Worm (Caenorhabditis elegans) whole organism, late embryonic: ENCODE results near the gene sri-48.
"Not testable (repeated sequence)": the region's sequence is repeated elsewhere in the genome, so short reads cannot be mapped to it uniquely, and the experiment has no call there.

Experiments
- K02D7.2 ChIP-seq: sonication (generic microtip); optimal IDR thresholded peaks from 2 replicates; lab custom pipeline; 2017; ENCODE audit warnings: mild to moderate bottlenecking, missing genetic modification characterization, missing compliant biosample characterization
- K09A11.1 ChIP-seq: sonication (generic microtip); optimal IDR thresholded peaks from 2 replicates; lab custom pipeline; 2017; ENCODE audit warnings: antibody characterized with exemption, mild to moderate bottlenecking, missing genetic modification characterization, missing compliant biosample characterization; ENCODE audit not compliant: insufficient read depth
- T23F11.4 ChIP-seq: fragments of 200-800 bp; sonication (Bioruptor generic); optimal IDR thresholded peaks from 2 replicates; lab custom pipeline; 2018; ENCODE audit warnings: mild to moderate bottlenecking, missing genetic modification characterization, missing compliant biosample characterization
- ceh-19 ChIP-seq: fragments of 200-800 bp; sonication (Bioruptor generic); optimal IDR thresholded peaks from 2 replicates; lab custom pipeline; 2018; ENCODE audit warnings: mild to moderate bottlenecking, missing genetic modification characterization, missing compliant biosample characterization
- ceh-2 ChIP-seq: sonication (generic microtip); optimal IDR thresholded peaks from 2 replicates; lab custom pipeline; 2016; ENCODE audit warnings: missing genotype, missing genetic modification characterization, missing compliant biosample characterization
- ceh-22 ChIP-seq: sonication (generic microtip); optimal IDR thresholded peaks from 2 replicates; lab custom pipeline; 2017; ENCODE audit warnings: missing biosample characterization, missing genetic modification characterization
- ceh-45 ChIP-seq: fragments of 200-800 bp; sonication (Bioruptor generic); IDR thresholded peaks from 2 replicates; pipeline ENCODE4 v1.3.6; 2022; ENCODE audit warnings: missing genetic modification reagents, missing genetic modification characterization, missing compliant biosample characterization
- ceh-48 ChIP-seq: sonication (generic microtip); optimal IDR thresholded peaks from 2 replicates; lab custom pipeline; 2016; ENCODE audit warnings: missing genetic modification characterization, inconsistent platforms, missing compliant biosample characterization
- ceh-6 ChIP-seq: fragments of 200-800 bp; sonication (Bioruptor generic); optimal IDR thresholded peaks from 2 replicates; lab custom pipeline; 2018; ENCODE audit warnings: mild to moderate bottlenecking, missing genetic modification characterization, missing compliant biosample characterization
- che-1 ChIP-seq: sonication (generic microtip); optimal IDR thresholded peaks from 2 replicates; lab custom pipeline; 2016; ENCODE audit warnings: mild to moderate bottlenecking, missing genetic modification characterization, missing compliant biosample characterization
- dmd-4 ChIP-seq: sonication (generic microtip); optimal IDR thresholded peaks from 2 replicates; lab custom pipeline; 2016; ENCODE audit warnings: borderline replicate concordance, missing genetic modification characterization, missing compliant biosample characterization
- fax-1 ChIP-seq: sonication (generic microtip); optimal IDR thresholded peaks from 2 replicates; lab custom pipeline; 2016; ENCODE audit warnings: missing genotype, missing genetic modification characterization, missing compliant biosample characterization
- fkh-10 ChIP-seq: fragments of 150-350 bp; optimal IDR thresholded peaks from 2 replicates; lab custom pipeline; 2014; ENCODE audit warnings: missing biosample characterization, missing genetic modification reagents, missing genetic modification characterization
- fkh-6 ChIP-seq: sonication (generic microtip); optimal IDR thresholded peaks from 2 replicates; lab custom pipeline; 2016; ENCODE audit warnings: missing genetic modification characterization, missing compliant biosample characterization
- hlh-6 ChIP-seq: sonication (generic microtip); optimal IDR thresholded peaks from 2 replicates; lab custom pipeline; 2016; ENCODE audit warnings: missing genotype, missing genetic modification characterization, missing compliant biosample characterization
- lim-6 ChIP-seq: sonication (generic microtip); optimal IDR thresholded peaks from 2 replicates; lab custom pipeline; 2016; ENCODE audit warnings: missing genetic modification characterization, missing compliant biosample characterization
- madf-2 ChIP-seq: sonication (generic microtip); optimal IDR thresholded peaks from 2 replicates; lab custom pipeline; 2017; ENCODE audit warnings: missing genetic modification characterization, missing compliant biosample characterization
- mec-3 ChIP-seq: sonication (generic microtip); optimal IDR thresholded peaks from 2 replicates; lab custom pipeline; 2016; ENCODE audit warnings: borderline replicate concordance, missing genetic modification characterization, missing compliant biosample characterization
- nfya-1 ChIP-seq: sonication (generic microtip); optimal IDR thresholded peaks from 2 replicates; lab custom pipeline; 2017; ENCODE audit warnings: missing genetic modification characterization, mild to moderate bottlenecking, missing compliant biosample characterization, antibody characterized with exemption, moderate library complexity
- nhr-11 ChIP-seq: fragments of 150-350 bp; optimal IDR thresholded peaks from 2 replicates; lab custom pipeline; 2014; ENCODE audit warnings: missing biosample characterization, missing genetic modification characterization
- nhr-232 ChIP-seq: sonication (generic microtip); optimal IDR thresholded peaks from 2 replicates; lab custom pipeline; 2016; ENCODE audit warnings: missing genetic modification characterization, missing compliant biosample characterization
- pag-3 ChIP-seq: sonication (generic microtip); optimal IDR thresholded peaks from 2 replicates; lab custom pipeline; 2016; ENCODE audit warnings: missing compliant biosample characterization, missing genetic modification characterization, borderline replicate concordance
- pax-1 ChIP-seq: fragments of 150-350 bp; optimal IDR thresholded peaks from 2 replicates; lab custom pipeline; 2014; ENCODE audit warnings: missing biosample characterization, missing genetic modification characterization
- pha-2 ChIP-seq: sonication (generic microtip); optimal IDR thresholded peaks from 2 replicates; lab custom pipeline; 2017; ENCODE audit warnings: mild to moderate bottlenecking, missing genetic modification characterization, missing compliant biosample characterization
- pha-4 ChIP-seq: fragments of 150-350 bp; optimal IDR thresholded peaks from 2 replicates; lab custom pipeline; 2018; ENCODE audit warnings: missing biosample characterization, missing genetic modification reagents, missing genetic modification characterization
- pqm-1 ChIP-seq: sonication (generic microtip); optimal IDR thresholded peaks from 2 replicates; lab custom pipeline; 2016; ENCODE audit warnings: missing genetic modification characterization, missing compliant biosample characterization
- ref-2 ChIP-seq: sonication (generic microtip); optimal IDR thresholded peaks from 2 replicates; lab custom pipeline; 2016; ENCODE audit warnings: missing genetic modification characterization, missing compliant biosample characterization
- sox-2 ChIP-seq: fragments of 200-800 bp; sonication (Bioruptor generic); IDR thresholded peaks from 2 replicates; pipeline ENCODE4 v1.3.6; 2022; ENCODE audit warnings: missing genetic modification reagents, missing genetic modification characterization, missing compliant biosample characterization
- sox-4 ChIP-seq: sonication (generic microtip); optimal IDR thresholded peaks from 2 replicates; lab custom pipeline; 2017; ENCODE audit warnings: mild to moderate bottlenecking, missing genetic modification characterization, inconsistent platforms, missing compliant biosample characterization
- ttx-3 ChIP-seq: sonication (generic microtip); optimal IDR thresholded peaks from 2 replicates; lab custom pipeline; 2016; ENCODE audit warnings: missing genetic modification reagents, missing genetic modification characterization, missing compliant biosample characterization
- unc-3 ChIP-seq, 2 experiments: fragments of 200-800 bp in 1 of 2; sonication (Bioruptor generic) in 1 of 2; sonication (generic microtip) in 1 of 2; conservative IDR thresholded peaks in 1 of 2; optimal IDR thresholded peaks in 1 of 2; 2 replicates each; pipeline versions ENCODE4 v1.3.6 to Lab custom; 2016 to 2022; ENCODE audit warnings: missing compliant biosample characterization in 2 of 2, missing genetic modification characterization in 2 of 2, missing genetic modification reagents in 1 of 2
- unc-42 ChIP-seq: sonication (generic microtip); optimal IDR thresholded peaks from 2 replicates; lab custom pipeline; 2016; ENCODE audit warnings: missing genotype, missing genetic modification characterization, missing compliant biosample characterization
- zip-5 ChIP-seq: sonication (generic microtip); optimal IDR thresholded peaks from 2 replicates; lab custom pipeline; 2016; ENCODE audit warnings: missing genetic modification characterization, missing compliant biosample characterization
- ztf-16 ChIP-seq: sonication (generic microtip); optimal IDR thresholded peaks from 2 replicates; lab custom pipeline; 2017; ENCODE audit warnings: missing genetic modification characterization, missing compliant biosample characterization

The sri-48 gene

DNA sequence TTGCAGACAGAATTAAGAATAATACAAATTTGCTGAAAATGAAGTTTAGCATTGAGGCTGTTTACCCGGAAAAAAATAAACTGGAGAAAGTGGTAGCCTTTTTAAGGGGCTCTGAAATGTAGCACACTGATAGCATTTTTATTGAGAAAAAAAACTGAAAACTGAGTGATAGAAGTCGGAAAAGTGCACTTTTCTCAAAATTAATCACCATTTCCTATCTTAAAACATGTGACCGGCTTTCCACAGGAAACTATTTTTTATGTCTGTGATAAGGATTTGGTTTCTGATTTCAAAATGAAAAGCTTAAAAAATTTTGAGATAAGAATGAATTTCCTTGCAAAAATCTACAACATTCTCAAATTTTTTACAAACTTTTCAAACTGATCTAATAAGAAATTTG lies 19.6 kb upstream of the sri-48 start, which contains the start of gene ZC239.22:
Gene ZC239.22, minus strand, starts transcription at position 101 of the 400 bp plus-strand sequence.
- TF ChIP-seq pqm-1 (tag; lab: Kevin White, UChicago), result no peak
- no peak for TF ChIP-seq T23F11.4 (GFP tag; lab: Kevin White, UChicago)
- no peak for TF ChIP-seq madf-2 (tag; lab: Kevin White, UChicago)
- TF ChIP-seq ceh-6, result no peak
- TF ChIP-seq pha-4 (tag; lab: Kevin White, UChicago), result no peak
- no peak for TF ChIP-seq ref-2 (tag; lab: Kevin White, UChicago)
- no peak for TF ChIP-seq ttx-3
- no peak for TF ChIP-seq nhr-232 (tag; lab: Kevin White, UChicago)
- no peak for TF ChIP-seq ceh-19 (GFP tag; lab: Kevin White, UChicago)
- no peak for TF ChIP-seq hlh-6 (tag; lab: Kevin White, UChicago)
- TF ChIP-seq K09A11.1 (tag; lab: Kevin White, UChicago), result no peak
- no peak for TF ChIP-seq ceh-45 (GFP tag; lab: Robert Waterston, UW)
- no peak for TF ChIP-seq mec-3 (tag; lab: Kevin White, UChicago)
- TF ChIP-seq sox-4 (tag; lab: Kevin White, UChicago), result no peak
- TF ChIP-seq fkh-6 (tag; lab: Kevin White, UChicago), result no peak
- TF ChIP-seq, all 69 proteins: peak for 0

DNA sequence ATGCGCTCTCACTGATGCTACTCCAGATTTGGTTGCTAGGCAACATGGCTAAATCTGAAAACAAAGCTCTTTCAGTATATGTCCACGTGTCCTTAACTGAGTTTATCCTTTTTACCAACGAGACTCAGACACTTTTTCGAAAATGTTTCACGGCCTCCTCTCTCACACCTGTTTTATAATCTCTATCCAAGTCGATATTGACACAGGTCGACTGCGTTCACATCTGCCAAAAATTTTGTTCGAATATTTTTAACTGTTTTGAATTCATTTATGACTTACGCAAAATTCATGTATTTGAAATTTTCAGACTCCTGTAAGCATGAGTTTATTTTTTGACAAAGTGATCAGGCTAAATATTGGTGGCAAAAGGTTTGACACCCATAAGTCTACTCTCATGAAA lies 14.6 kb upstream of the sri-48 start, which contains the start of gene ZC239.3:
Gene ZC239.3, plus strand, starts transcription at position 301 of the 400 bp plus-strand sequence.
- not testable (repeated sequence) for TF ChIP-seq ceh-2, nhr-11, K02D7.2 (tag; lab: Kevin White, UChicago)

DNA sequence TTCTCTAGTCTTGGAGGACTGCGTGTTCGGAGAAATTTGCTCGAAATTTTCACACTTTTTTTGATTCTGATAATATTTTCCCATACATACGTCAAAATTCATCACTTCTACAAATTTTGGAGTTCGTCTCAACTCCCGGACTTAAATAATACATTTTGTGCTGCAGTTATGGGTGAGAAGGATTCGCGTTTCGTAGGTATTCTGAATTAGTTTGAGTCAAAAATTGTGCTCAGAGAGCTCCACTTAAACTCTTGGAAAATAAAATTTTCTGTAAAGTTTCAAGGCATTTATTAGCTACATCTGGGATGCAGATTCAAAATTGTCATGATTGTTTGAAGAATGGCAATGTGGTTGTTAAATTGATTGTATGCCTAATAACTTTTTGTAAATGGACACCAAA lies 12.8 kb upstream of the sri-48 start, which contains the start of gene ZC239.4:
Gene ZC239.4, plus strand, starts transcription at position 301 of the 400 bp plus-strand sequence.
- TF ChIP-seq ztf-16, result no peak

DNA sequence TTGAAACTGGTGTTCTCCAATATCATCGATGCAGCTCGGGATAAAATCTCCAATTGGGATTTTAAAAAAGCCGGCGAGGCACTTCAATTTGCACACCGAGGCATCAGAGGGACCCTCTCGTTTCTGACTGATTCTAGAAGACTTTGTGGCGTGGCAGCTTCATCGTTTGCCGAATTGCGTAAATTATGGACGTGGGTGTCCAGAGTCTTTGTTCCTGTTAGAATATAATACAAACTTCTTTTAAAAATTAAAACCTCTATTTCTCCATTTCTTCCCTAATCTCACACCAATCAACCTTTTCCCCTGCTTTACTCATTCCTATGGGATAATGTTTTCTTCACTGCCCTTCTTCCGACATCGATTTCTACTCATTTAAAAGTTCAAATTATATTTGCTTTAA lies 9.2 kb upstream of the sri-48 start, which contains the start of gene ZC239.5:
Gene ZC239.5, plus strand, starts transcription at position 301 of the 400 bp plus-strand sequence.
- TF ChIP-seq sox-2 (GFP tag; lab: Robert Waterston, UW), result no peak
- TF ChIP-seq fax-1, result no peak
- no peak for TF ChIP-seq ceh-22 (tag; lab: Kevin White, UChicago)
- no peak for TF ChIP-seq lim-6 (tag; lab: Kevin White, UChicago)
- no peak for TF ChIP-seq madf-2 (tag; lab: Kevin White, UChicago)
- TF ChIP-seq pag-3 (tag; lab: Kevin White, UChicago), result no peak
- no peak for TF ChIP-seq dmd-4 (tag; lab: Kevin White, UChicago)
- TF ChIP-seq ceh-48 (tag; lab: Kevin White, UChicago), result no peak
- TF ChIP-seq zip-5 (tag; lab: Kevin White, UChicago), result no peak
- no peak for TF ChIP-seq pha-2
- TF ChIP-seq sox-4 (tag; lab: Kevin White, UChicago), result no peak
- TF ChIP-seq nhr-232 (tag; lab: Kevin White, UChicago), result no peak
- no peak for TF ChIP-seq ceh-6
- no peak for TF ChIP-seq nfya-1
- TF ChIP-seq pax-1 (tag; lab: Kevin White, UChicago), result no peak
- TF ChIP-seq che-1 (tag; lab: Kevin White, UChicago), result no peak
- TF ChIP-seq fkh-10 (GFP tag; lab: Kevin White, UChicago), result no peak
- TF ChIP-seq unc-3 (GFP tag; conservative IDR thresholded peaks at IDR 0.05; lab: Robert Waterston, UW), result no peak
- TF ChIP-seq unc-3 (tag; optimal IDR thresholded peaks at IDR 0.05; lab: Kevin White, UChicago), result no peak
- no peak for TF ChIP-seq ceh-45 (GFP tag; lab: Robert Waterston, UW)
- TF ChIP-seq unc-42 (tag; lab: Kevin White, UChicago), result no peak
